Worm (Caenorhabditis elegans) whole organism, young adult: ENCODE measurements around the gene T21D12.7.

ENCODE experiments used
- B0261.1 ChIP-seq: sonication (generic microtip); optimal IDR thresholded peaks from 2 replicates; lab custom pipeline; 2016; ENCODE audit warnings: mild to moderate bottlenecking, missing genetic modification characterization, moderate library complexity, missing compliant biosample characterization
- B0336.3 ChIP-seq: fragments of 200-800 bp; sonication (Bioruptor generic); IDR thresholded peaks from 2 replicates; pipeline ENCODE4 v1.3.6; 2022; ENCODE audit warnings: missing genetic modification characterization, missing compliant biosample characterization
- F49E8.2 ChIP-seq: sonication (generic microtip); optimal IDR thresholded peaks from 3 replicates; lab custom pipeline; 2017; ENCODE audit warnings: missing genetic modification characterization, mild to moderate bottlenecking, missing compliant biosample characterization, antibody characterized with exemption, moderate library complexity; ENCODE audit not compliant: insufficient read depth
- F57A8.1 ChIP-seq: fragments of 200-800 bp; sonication (Bioruptor generic); optimal IDR thresholded peaks from 2 replicates; lab custom pipeline; 2018; ENCODE audit warnings: mild to moderate bottlenecking, missing genetic modification characterization, moderate library complexity, missing compliant biosample characterization
- T07F8.4 ChIP-seq: sonication (generic microtip); optimal IDR thresholded peaks from 2 replicates; lab custom pipeline; 2016; ENCODE audit warnings: mild to moderate bottlenecking, missing genetic modification characterization, moderate library complexity, missing compliant biosample characterization
- Y95B8A.8 ChIP-seq: fragments of 200-800 bp; sonication (Bioruptor generic); IDR thresholded peaks from 2 replicates; pipeline ENCODE4 v1.3.6; 2022; ENCODE audit warnings: missing genetic modification reagents, missing genetic modification characterization, missing compliant biosample characterization
- aptf-3 ChIP-seq: fragments of 200-800 bp; sonication (Bioruptor generic); IDR thresholded peaks from 2 replicates; pipeline ENCODE4 v1.3.6; 2022; ENCODE audit warnings: missing genetic modification characterization, missing compliant biosample characterization
- ccch-3 ChIP-seq: fragments of 200-800 bp; sonication (Bioruptor generic); optimal IDR thresholded peaks from 2 replicates; lab custom pipeline; 2018; ENCODE audit warnings: mild to moderate bottlenecking, missing genetic modification characterization, missing compliant biosample characterization
- cebp-2 ChIP-seq: fragments of 200-800 bp; sonication (Bioruptor generic); IDR thresholded peaks from 2 replicates; pipeline ENCODE4 v1.3.6; 2022; ENCODE audit warnings: missing genetic modification characterization, missing compliant biosample characterization
- ceh-40 ChIP-seq: fragments of 200-800 bp; sonication (Bioruptor generic); IDR thresholded peaks from 2 replicates; pipeline ENCODE4 v1.3.6; 2022; ENCODE audit warnings: missing genetic modification characterization, missing compliant biosample characterization
- ceh-79 ChIP-seq: sonication (generic microtip); optimal IDR thresholded peaks from 2 replicates; lab custom pipeline; 2017; ENCODE audit warnings: mild to moderate bottlenecking, missing genetic modification characterization, missing compliant biosample characterization
- chd-7 ChIP-seq: sonication (generic microtip); optimal IDR thresholded peaks from 2 replicates; lab custom pipeline; 2016; ENCODE audit warnings: mild to moderate bottlenecking, missing genetic modification characterization, moderate library complexity, missing compliant biosample characterization
- efl-1 ChIP-seq: fragments of 150-350 bp; optimal IDR thresholded peaks from 2 replicates; lab custom pipeline; 2014; ENCODE audit warnings: missing biosample characterization, missing genetic modification reagents, missing genetic modification characterization
- gei-17 ChIP-seq: fragments of 200-800 bp; sonication (Bioruptor generic); optimal IDR thresholded peaks from 2 replicates; lab custom pipeline; 2018; ENCODE audit warnings: mild to moderate bottlenecking, missing genetic modification characterization, missing compliant biosample characterization
- lag-1 ChIP-seq: fragments of 200-800 bp; sonication (Bioruptor generic); IDR thresholded peaks from 2 replicates; pipeline ENCODE4 v1.3.6; 2022; ENCODE audit warnings: missing genetic modification reagents, missing genetic modification characterization, missing compliant biosample characterization
- lin-35 ChIP-seq, 3 experiments: fragments of 150-350 bp in 2 of 3; sonication (generic microtip) in 1 of 3; optimal IDR thresholded peaks; 2 replicates each; lab custom pipeline; 2014 to 2018; ENCODE audit warnings: missing biosample characterization in 3 of 3, missing genetic modification characterization in 3 of 3, missing genetic modification reagents in 3 of 3
- lsy-27 ChIP-seq: sonication (generic microtip); optimal IDR thresholded peaks from 2 replicates; lab custom pipeline; 2017; ENCODE audit warnings: missing genetic modification characterization, mild to moderate bottlenecking, missing compliant biosample characterization, antibody characterized with exemption, missing genotype, borderline replicate concordance; ENCODE audit not compliant: insufficient read depth
- mel-28 ChIP-seq: sonication (generic microtip); optimal IDR thresholded peaks from 2 replicates; lab custom pipeline; 2016; ENCODE audit warnings: borderline replicate concordance, mild to moderate bottlenecking, missing genetic modification characterization, missing compliant biosample characterization
- mxl-1 ChIP-seq: sonication (generic microtip); optimal IDR thresholded peaks from 2 replicates; lab custom pipeline; 2016; ENCODE audit warnings: missing genetic modification characterization, missing compliant biosample characterization
- nfya-2 ChIP-seq: fragments of 200-800 bp; sonication (Bioruptor generic); IDR thresholded peaks from 2 replicates; pipeline ENCODE4 v1.3.6; 2022; ENCODE audit warnings: missing genetic modification reagents, missing genetic modification characterization, missing compliant biosample characterization
- nhr-179 ChIP-seq: sonication (generic microtip); optimal IDR thresholded peaks from 2 replicates; lab custom pipeline; 2016; ENCODE audit warnings: mild to moderate bottlenecking, missing genetic modification characterization, missing compliant biosample characterization
- nhr-80 ChIP-seq: sonication (generic microtip); optimal IDR thresholded peaks from 2 replicates; lab custom pipeline; 2016; ENCODE audit warnings: missing genetic modification characterization, missing compliant biosample characterization
- nhr-90 ChIP-seq: sonication (generic microtip); optimal IDR thresholded peaks from 2 replicates; lab custom pipeline; 2016; ENCODE audit warnings: missing genotype, mild to moderate bottlenecking, missing genetic modification characterization, missing compliant biosample characterization
- pbrm-1 ChIP-seq: fragments of 200-800 bp; sonication (Bioruptor generic); IDR thresholded peaks from 2 replicates; pipeline ENCODE4 v1.3.6; 2022; ENCODE audit warnings: missing genetic modification reagents, missing genetic modification characterization, missing compliant biosample characterization
- rec-8 ChIP-seq, 2 experiments: sonication (generic microtip); optimal IDR thresholded peaks; 2 replicates each; lab custom pipeline; 2016; ENCODE audit warnings: mild to moderate bottlenecking in 2 of 2, missing genetic modification characterization in 2 of 2, missing genetic modification reagents in 2 of 2, missing genotype in 2 of 2, missing biosample characterization in 1 of 2, missing compliant biosample characterization in 1 of 2, moderate library complexity in 1 of 2
- sea-2 ChIP-seq: fragments of 200-800 bp; sonication (Bioruptor generic); IDR thresholded peaks from 2 replicates; pipeline ENCODE4 v1.3.6; 2022; ENCODE audit warnings: missing genetic modification characterization, missing compliant biosample characterization
- snpc-3.4 ChIP-seq: sonication (generic microtip); optimal IDR thresholded peaks from 2 replicates; lab custom pipeline; 2017; ENCODE audit warnings: missing genetic modification characterization, mild to moderate bottlenecking, missing compliant biosample characterization, antibody characterized with exemption, moderate library complexity, missing genotype, missing genetic modification reagents
- snpc-4 ChIP-seq, 5 experiments: fragments of 150-350 bp in 1 of 5; sonication (generic microtip) in 4 of 5; optimal IDR thresholded peaks; 2 replicates each; lab custom pipeline; 2014 to 2018; ENCODE audit warnings: missing genetic modification characterization in 5 of 5, missing biosample characterization in 3 of 5, antibody characterized with exemption in 2 of 5, mild to moderate bottlenecking in 2 of 5, missing compliant biosample characterization in 2 of 5, missing genotype in 2 of 5, moderate library complexity in 2 of 5, missing genetic modification reagents in 1 of 5
- somi-1 ChIP-seq: fragments of 200-800 bp; sonication (Bioruptor generic); optimal IDR thresholded peaks from 2 replicates; lab custom pipeline; 2018; ENCODE audit warnings: mild to moderate bottlenecking, missing genetic modification characterization, missing compliant biosample characterization
- sptf-2 ChIP-seq: fragments of 200-800 bp; sonication (Bioruptor generic); optimal IDR thresholded peaks from 2 replicates; lab custom pipeline; 2018; ENCODE audit warnings: mild to moderate bottlenecking, missing genetic modification characterization, missing compliant biosample characterization
- xnd-1 ChIP-seq: sonication (generic microtip); optimal IDR thresholded peaks from 2 replicates; lab custom pipeline; 2016; ENCODE audit warnings: missing genotype, missing genetic modification reagents, missing genetic modification characterization, missing compliant biosample characterization
- zfh-2 ChIP-seq: fragments of 200-800 bp; sonication (Bioruptor generic); conservative IDR thresholded peaks from 2 replicates; pipeline ENCODE4 v1.3.6; 2022; ENCODE audit warnings: missing genetic modification reagents, missing genetic modification characterization, missing compliant biosample characterization
- zim-3 ChIP-seq: sonication (generic microtip); optimal IDR thresholded peaks from 2 replicates; lab custom pipeline; 2017; ENCODE audit warnings: mild to moderate bottlenecking, missing genetic modification characterization, moderate library complexity, missing compliant biosample characterization
- ztf-25 ChIP-seq: fragments of 200-800 bp; sonication (Bioruptor generic); IDR thresholded peaks from 2 replicates; pipeline ENCODE4 v1.3.6; 2022; ENCODE audit warnings: missing genetic modification reagents, missing genetic modification characterization, missing compliant biosample characterization

The T21D12.7 gene

ce11 chrIV:322497-322896 is 31.2 kb upstream of the T21D12.7 start, which contains the start of gene grl-26 (continued):
- TF ChIP-seq ceh-40 (GFP tag; lab: Robert Waterston, UW) (peak; percentile 86), chd-7 (tag; lab: Kevin White, UChicago) (peak; percentile 48), nhr-80 (tag; lab: Kevin White, UChicago) (peak; percentile 43), nhr-179 (tag; lab: Kevin White, UChicago) (no peak), Y95B8A.8 (no peak), gei-17 (no peak), xnd-1 (no peak), sea-2 (GFP tag; lab: Robert Waterston, UW) (no peak), somi-1 (GFP tag; lab: Kevin White, UChicago) (peak; percentile 58), T07F8.4 (tag; lab: Kevin White, UChicago) (peak; percentile 64), snpc-3.4 (tag; lab: Kevin White, UChicago) (peak; percentile 63), nfya-2 (GFP tag; lab: Robert Waterston, UW) (no peak), snpc-4 (GFP tag; optimal IDR thresholded peaks at IDR 0.05; lab: Kevin White, UChicago) (peak; percentile 76), snpc-4 (tag; optimal IDR thresholded peaks at IDR 0.05; lab: Kevin White, UChicago) (peak in 2 of 4 experiments; percentile 48 to 65), cebp-2 (GFP tag; lab: Robert Waterston, UW) (0 out of 2 replicates have a peak, but pooled peaks have one; percentile 68), B0261.1 (tag; lab: Kevin White, UChicago) (peak; percentile 90), ceh-79 (tag; lab: Kevin White, UChicago) (peak; percentile 64), nhr-90 (tag; lab: Kevin White, UChicago) (peak; percentile 85), aptf-3 (GFP tag; lab: Robert Waterston, UW) (no peak), mxl-1 (tag; lab: Kevin White, UChicago) (peak; percentile 57), lsy-27 (tag; lab: Kevin White, UChicago) (peak; percentile 83), efl-1 (GFP tag; lab: Kevin White, UChicago) (no peak), sptf-2 (GFP tag; lab: Kevin White, UChicago) (no peak), F49E8.2 (tag; lab: Kevin White, UChicago) (peak; percentile 51), mel-28 (tag; lab: Kevin White, UChicago) (no peak), F57A8.1 (no peak), zim-3 (tag; lab: Kevin White, UChicago) (peak; percentile 89), zfh-2 (no peak), B0336.3 (GFP tag; lab: Robert Waterston, UW) (peak; percentile 24; the same call in 1 of the 2 replicates), lin-35 (GFP tag; optimal IDR thresholded peaks at IDR 0.05; lab: Kevin White, UChicago) (no peak), ccch-3 (GFP tag; lab: Kevin White, UChicago) (no peak)

DNA sequence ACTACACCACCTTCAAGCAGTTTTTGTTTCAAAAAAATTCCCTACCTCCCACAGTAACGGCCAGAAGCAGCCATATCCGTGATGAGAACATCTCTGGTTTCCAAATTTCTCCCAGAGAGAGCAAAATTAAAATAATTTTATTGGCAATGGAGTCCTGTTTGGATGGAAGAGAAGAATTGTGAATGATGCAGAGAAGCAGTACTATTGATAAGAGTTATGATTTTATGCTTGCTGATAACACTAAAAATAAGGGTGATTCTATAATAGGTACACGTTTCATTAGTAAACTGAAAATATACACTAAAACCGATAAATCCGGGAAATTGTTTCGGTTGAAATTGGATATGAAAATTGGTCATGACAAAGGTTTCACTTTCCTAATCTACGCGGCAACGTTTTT is 29.1 kb upstream of the T21D12.7 start, which contains the start of gene dsc-4:
Gene dsc-4, minus strand, starts transcription at position 165 of the 400 bp plus-strand sequence.
- TF ChIP-seq nhr-80 (tag; lab: Kevin White, UChicago) (peak; percentile 1), ztf-25 (no peak), cebp-2 (GFP tag; lab: Robert Waterston, UW) (no peak)

- TF ChIP-seq rec-8 (tag; optimal IDR thresholded peaks at IDR 0.05; lab: Kevin White, UChicago), result no peak
- no peak for TF ChIP-seq ztf-25
- TF ChIP-seq lag-1, result no peak
- TF ChIP-seq pbrm-1 (GFP tag; lab: Robert Waterston, UW), result no peak
These were observed 28.4 kb upstream of the T21D12.7 start for ce11 chrIV:319654-320053.
